Worm (Caenorhabditis elegans) whole organism, L4/young adult: Measurements from ENCODE around the gene srd-58.

ENCODE experiments used
- dao-5 ChIP-seq: sonication (generic microtip); optimal IDR thresholded peaks from 2 replicates; lab custom pipeline; 2016; ENCODE audit warnings: missing genotype, missing genetic modification characterization, moderate library complexity, missing compliant biosample characterization
- him-1 ChIP-seq: sonication (generic microtip); optimal IDR thresholded peaks from 2 replicates; lab custom pipeline; 2016; ENCODE audit warnings: missing genotype, missing genetic modification reagents, missing genetic modification characterization, missing compliant biosample characterization

DNA sequence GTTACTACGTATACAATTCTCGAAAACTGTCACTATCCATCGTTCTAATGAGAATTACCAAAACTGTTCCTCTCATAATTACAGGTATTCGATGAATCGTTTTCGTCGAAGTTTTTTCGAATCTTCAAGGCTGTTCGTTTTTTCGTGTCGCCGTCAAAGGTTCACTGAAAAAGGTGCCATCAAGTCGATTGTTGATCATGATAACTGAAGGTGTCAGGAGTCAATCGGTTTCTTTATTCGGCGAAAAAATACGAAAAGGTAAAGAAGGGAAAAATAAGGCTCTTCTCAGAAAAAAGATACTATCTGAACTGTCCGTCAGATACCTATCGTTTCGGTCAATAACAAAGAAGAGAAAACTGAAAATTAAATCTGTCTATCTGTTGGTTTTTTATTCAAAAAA, 33.9 kb upstream of the srd-58 start:
- TF ChIP-seq dao-5 (no peak), him-1 (tag; lab: Kevin White, UChicago) (no peak)
